Fruit fly (Drosophila melanogaster) whole organism, wandering third instar larva: Measurements from ENCODE around the gene Mettl14.

Source experiments
- Abd-B ChIP-seq: fragments of >200 bp; optimal IDR thresholded peaks from 2 replicates; lab custom pipeline; 2017; ENCODE audit warnings: missing biosample characterization, missing genetic modification characterization
- CG32264 ChIP-seq: fragments of 200-800 bp; sonication (Bioruptor generic); optimal IDR thresholded peaks from 2 replicates; lab custom pipeline; 2016; ENCODE audit warnings: missing biosample characterization, missing genetic modification characterization
- CG9705 ChIP-seq: fragments of 200-800 bp; sonication (Bioruptor generic); optimal IDR thresholded peaks from 2 replicates; lab custom pipeline; 2018; ENCODE audit warnings: missing biosample characterization, mild to moderate bottlenecking, missing genetic modification characterization
- CrebA ChIP-seq: fragments of 200-800 bp; sonication (Bioruptor generic); optimal IDR thresholded peaks from 2 replicates; lab custom pipeline; 2016; ENCODE audit warnings: missing biosample characterization, mild to moderate bottlenecking, missing genetic modification characterization, borderline replicate concordance
- Dfd ChIP-seq: fragments of >200 bp; optimal IDR thresholded peaks from 2 replicates; lab custom pipeline; 2017; ENCODE audit warnings: missing biosample characterization, missing genetic modification characterization
- Dif ChIP-seq: fragments of 200-275, 200-300 bp; sonication (Bioruptor generic); optimal IDR thresholded peaks from 2 replicates; lab custom pipeline; 2018; ENCODE audit warnings: missing biosample characterization, missing genetic modification characterization; ENCODE audit not compliant: partially characterized antibody
- GATAd ChIP-seq: sonication (Bioruptor generic); optimal IDR thresholded peaks from 2 replicates; lab custom pipeline; 2016; ENCODE audit warnings: missing biosample characterization, missing genetic modification characterization
- HLH106 ChIP-seq: fragments of 200-800 bp; optimal IDR thresholded peaks from 3 replicates; lab custom pipeline; 2019; ENCODE audit warnings: missing biosample characterization, mild to moderate bottlenecking, missing genetic modification characterization, moderate library complexity
- Hnf4 ChIP-seq: fragments of 200-800 bp; sonication (Bioruptor generic); optimal IDR thresholded peaks from 2 replicates; lab custom pipeline; 2016; ENCODE audit warnings: missing biosample characterization, mild to moderate bottlenecking, missing genetic modification characterization
- Hr78 ChIP-seq: fragments of >200 bp; optimal IDR thresholded peaks from 2 replicates; lab custom pipeline; 2017; ENCODE audit warnings: missing biosample characterization, missing genetic modification characterization
- Hr83 ChIP-seq: fragments of 200-300 bp; sonication (Bioruptor generic); optimal IDR thresholded peaks from 2 replicates; lab custom pipeline; 2016; ENCODE audit warnings: missing biosample characterization, mild to moderate bottlenecking, missing genetic modification characterization, moderate library complexity; ENCODE audit not compliant: poor library complexity, severe bottlenecking
- Jra ChIP-seq: sonication (Bioruptor generic); optimal IDR thresholded peaks from 2 replicates; lab custom pipeline; 2016; ENCODE audit warnings: missing biosample characterization, missing genetic modification characterization
- Mio ChIP-seq: sonication (Bioruptor generic); optimal IDR thresholded peaks from 2 replicates; lab custom pipeline; 2016; ENCODE audit warnings: missing biosample characterization, missing genetic modification characterization
- Myc ChIP-seq: fragments of >200 bp; optimal IDR thresholded peaks from 2 replicates; lab custom pipeline; 2017
- N ChIP-seq: fragments of >200 bp; optimal IDR thresholded peaks from 2 replicates; lab custom pipeline; 2018; ENCODE audit warnings: missing biosample characterization, missing external identifiers, missing genetic modification characterization
- OdsH ChIP-seq: fragments of 200-800 bp; sonication (Bioruptor generic); optimal IDR thresholded peaks from 2 replicates; lab custom pipeline; 2016; ENCODE audit warnings: missing biosample characterization, mild to moderate bottlenecking, missing genetic modification characterization
- Rel ChIP-seq, 2 experiments: fragments of 200-800 bp; sonication (Bioruptor generic) in 1 of 2; optimal IDR thresholded peaks; 2 replicates in 1 of 2; 3 replicates in 1 of 2; lab custom pipeline; 2016 to 2019; ENCODE audit warnings: mild to moderate bottlenecking in 2 of 2, missing biosample characterization in 2 of 2, missing genetic modification characterization in 2 of 2, moderate library complexity in 1 of 2
- Sp1 ChIP-seq: fragments of 200-800 bp; sonication (Bioruptor generic); optimal IDR thresholded peaks from 3 replicates; lab custom pipeline; 2019; ENCODE audit warnings: missing biosample characterization, mild to moderate bottlenecking, missing genetic modification characterization, moderate library complexity
- Vsx2 ChIP-seq: fragments of 200-300, 225-300 bp; sonication (Bioruptor generic); optimal IDR thresholded peaks from 2 replicates; lab custom pipeline; 2018; ENCODE audit warnings: missing biosample characterization, missing genetic modification characterization; ENCODE audit not compliant: partially characterized antibody
- br ChIP-seq: fragments of 200-800 bp; sonication (Bioruptor generic); optimal IDR thresholded peaks from 2 replicates; lab custom pipeline; 2016; ENCODE audit warnings: missing biosample characterization, missing genetic modification characterization
- brk ChIP-seq: fragments of 200-800 bp; sonication (Bioruptor generic); optimal IDR thresholded peaks from 2 replicates; lab custom pipeline; 2016; ENCODE audit warnings: missing biosample characterization, mild to moderate bottlenecking, missing genetic modification characterization
- dl ChIP-seq, 2 experiments: fragments of 175-275, 200-275 bp in 1 of 2; fragments of 200-275 bp in 1 of 2; sonication (Bioruptor generic); optimal IDR thresholded peaks; lab custom pipeline; 2018; ENCODE audit warnings: mild to moderate bottlenecking in 2 of 2, missing biosample characterization in 2 of 2, missing genetic modification characterization in 2 of 2, moderate library complexity in 2 of 2; ENCODE audit not compliant: partially characterized antibody in 2 of 2, insufficient read depth in 1 of 2
- dmrt93B ChIP-seq: fragments of 200-800 bp; sonication (Bioruptor generic); optimal IDR thresholded peaks from 2 replicates; lab custom pipeline; 2018; ENCODE audit warnings: missing biosample characterization, mild to moderate bottlenecking, missing genetic modification characterization
- dsf ChIP-seq: sonication (Bioruptor generic); optimal IDR thresholded peaks from 2 replicates; lab custom pipeline; 2016; ENCODE audit warnings: missing biosample characterization, missing genetic modification characterization, borderline replicate concordance
- ey ChIP-seq: fragments of 200-800 bp; sonication (Bioruptor generic); optimal IDR thresholded peaks from 2 replicates; lab custom pipeline; 2016; ENCODE audit warnings: missing biosample characterization, missing genetic modification characterization
- foxo ChIP-seq, 2 experiments: fragments of 200-800 bp; sonication (Bioruptor generic); optimal IDR thresholded peaks; 2 replicates in 1 of 2; 3 replicates in 1 of 2; lab custom pipeline; 2016 to 2017; ENCODE audit warnings: missing biosample characterization in 2 of 2, missing genetic modification characterization in 2 of 2
- fru ChIP-seq: fragments of 200-800 bp; sonication (Bioruptor generic); optimal IDR thresholded peaks from 3 replicates; lab custom pipeline; 2016; ENCODE audit warnings: missing biosample characterization, mild to moderate bottlenecking, missing genetic modification characterization
- h ChIP-seq: fragments of 200-800 bp; sonication (Bioruptor generic); optimal IDR thresholded peaks from 3 replicates; lab custom pipeline; 2016; ENCODE audit warnings: missing biosample characterization, mild to moderate bottlenecking, missing genetic modification characterization
- jim ChIP-seq: fragments of 175-275, 200-325 bp; sonication (Bioruptor generic); optimal IDR thresholded peaks from 2 replicates; lab custom pipeline; 2016; ENCODE audit warnings: missing biosample characterization, mild to moderate bottlenecking, missing genetic modification characterization
- lola ChIP-seq: fragments of >200 bp; optimal IDR thresholded peaks from 2 replicates; lab custom pipeline; 2017; ENCODE audit warnings: missing biosample characterization, missing genetic modification characterization
- pan ChIP-seq: fragments of >200 bp; optimal IDR thresholded peaks from 2 replicates; lab custom pipeline; 2017
- psq ChIP-seq: fragments of 200-800 bp; sonication (Bioruptor generic); optimal IDR thresholded peaks from 3 replicates; lab custom pipeline; 2017; ENCODE audit warnings: missing biosample characterization, mild to moderate bottlenecking, missing genetic modification characterization, moderate library complexity
- rgr ChIP-seq: fragments of 200-800 bp; sonication (Bioruptor generic); optimal IDR thresholded peaks from 3 replicates; lab custom pipeline; 2016; ENCODE audit warnings: missing biosample characterization, mild to moderate bottlenecking, missing genetic modification characterization
- sage ChIP-seq: fragments of 200-800 bp; sonication (Bioruptor generic); optimal IDR thresholded peaks from 2 replicates; lab custom pipeline; 2016; ENCODE audit warnings: missing biosample characterization, mild to moderate bottlenecking, missing genetic modification characterization
- sv ChIP-seq: fragments of 200-800 bp; sonication (Bioruptor generic); optimal IDR thresholded peaks from 3 replicates; lab custom pipeline; 2016; ENCODE audit warnings: missing biosample characterization, missing genetic modification characterization
- tai ChIP-seq: sonication (Bioruptor generic); optimal IDR thresholded peaks from 2 replicates; lab custom pipeline; 2016; ENCODE audit warnings: missing biosample characterization, missing genetic modification characterization
- usp ChIP-seq: fragments of >200 bp; optimal IDR thresholded peaks from 2 replicates; lab custom pipeline; 2017; ENCODE audit warnings: missing biosample characterization, missing genetic modification characterization
- woc ChIP-seq: sonication (Bioruptor generic); optimal IDR thresholded peaks from 2 replicates; lab custom pipeline; 2016; ENCODE audit warnings: missing biosample characterization, mild to moderate bottlenecking, missing genetic modification characterization

Mettl14 gene

dm6 chr2L:8289352-8290091 is 18.7 kb upstream of the Mettl14 start:
- TF ChIP-seq Jra (no peak), Hnf4 (GFP tag; lab: Kevin White, UChicago) (no peak), br (GFP tag; lab: Kevin White, UChicago) (no peak), Vsx2 (GFP tag; lab: Kevin White, UChicago) (no peak), Sp1 (GFP tag; lab: Kevin White, UChicago) (no peak), pan (lab: Kevin White, UChicago) (no peak)

dm6 chr2L:8290092-8290424 is 18.2 kb upstream of the Mettl14 start:
- TF ChIP-seq OdsH (GFP tag; lab: Kevin White, UChicago) (no peak), dl (GFP tag; optimal IDR thresholded peaks at IDR 0.05; lab: Kevin White, UChicago; ENCODE audit: insufficient read depth in 1 of 2, partially characterized antibody in 2 of 2) (no peak), sage (no peak), rgr (GFP tag; lab: Kevin White, UChicago) (no peak), ey (no peak), sv (GFP tag; lab: Kevin White, UChicago) (no peak), foxo (GFP tag; optimal IDR thresholded peaks at IDR 0.05; lab: Kevin White, UChicago) (no peak), psq (GFP tag; lab: Kevin White, UChicago) (no peak), tai (GFP tag; lab: Kevin White, UChicago) (no peak), Dfd (GFP tag; lab: Kevin White, UChicago) (no peak), N (GFP tag; lab: Kevin White, UChicago) (no peak), lola (GFP tag; lab: Kevin White, UChicago) (no peak), h (no peak), usp (GFP tag; lab: Kevin White, UChicago) (no peak), jim (GFP tag; lab: Kevin White, UChicago) (no peak), Dif (GFP tag; lab: Kevin White, UChicago) (no peak)

- TF ChIP-seq dsf (GFP tag; lab: Kevin White, UChicago) (no peak), dmrt93B (GFP tag; lab: Kevin White, UChicago) (peak; percentile 73), Hr83 (GFP tag; lab: Kevin White, UChicago) (no peak), pan (lab: Kevin White, UChicago) (no peak), Myc (lab: Kevin White, UChicago) (no peak), foxo (GFP tag; optimal IDR thresholded peaks at IDR 0.05; lab: Kevin White, UChicago) (peak; percentile 30 to 89), N (GFP tag; lab: Kevin White, UChicago) (no peak), h (peak; percentile 89), sage (peak; percentile 73), jim (GFP tag; lab: Kevin White, UChicago) (no peak), Dfd (GFP tag; lab: Kevin White, UChicago) (no peak), rgr (GFP tag; lab: Kevin White, UChicago) (peak; percentile 83), CrebA (GFP tag; lab: Kevin White, UChicago) (peak; percentile 62), CG9705 (GFP tag; lab: Kevin White, UChicago) (peak; percentile 63), fru (GFP tag; lab: Kevin White, UChicago) (peak; percentile 87), br (GFP tag; lab: Kevin White, UChicago) (peak; percentile 85), brk (peak; percentile 61), dl (GFP tag; optimal IDR thresholded peaks at IDR 0.05; lab: Kevin White, UChicago; ENCODE audit: insufficient read depth in 1 of 2, partially characterized antibody in 2 of 2) (no peak), CG32264 (GFP tag; lab: Kevin White, UChicago) (peak; percentile 59), Abd-B (no peak), lola (GFP tag; lab: Kevin White, UChicago) (no peak), Hnf4 (GFP tag; lab: Kevin White, UChicago) (peak; percentile 85), Mio (GFP tag; lab: Kevin White, UChicago) (peak; percentile 15), psq (GFP tag; lab: Kevin White, UChicago) (peak; percentile 76), sv (GFP tag; lab: Kevin White, UChicago) (no peak), Sp1 (GFP tag; lab: Kevin White, UChicago) (peak; percentile 85), usp (GFP tag; lab: Kevin White, UChicago) (no peak), Dif (GFP tag; lab: Kevin White, UChicago) (no peak), ey (peak; percentile 85), Jra (peak; percentile 64), OdsH (GFP tag; lab: Kevin White, UChicago) (peak; percentile 83), tai (GFP tag; lab: Kevin White, UChicago) (peak; percentile 81), Hr78 (no peak), Rel (GFP tag; optimal IDR thresholded peaks at IDR 0.05; lab: Kevin White, UChicago) (peak; percentile 8), Rel (tag; optimal IDR thresholded peaks at IDR 0.05; lab: Kevin White, UChicago) (peak; percentile 62), GATAd (GFP tag; lab: Kevin White, UChicago) (no peak), woc (GFP tag; lab: Kevin White, UChicago) (peak; percentile 85), HLH106 (tag; lab: Kevin White, UChicago) (peak; percentile 87), Vsx2 (GFP tag; lab: Kevin White, UChicago) (no peak)
- TF ChIP-seq, all 38 proteins: peak for 22
These were observed 17.5 kb upstream of the Mettl14 start for dm6 chr2L:8290653-8291233.
